Fruit fly (Drosophila melanogaster) whole organism, embryonic: ENCODE measurements around the gene CG9393.
A peak's percentile ranks its signal among the peaks of the same experiment; 100 is the strongest.

Experiments
- Antp ChIP-seq: fragments of 200-800 bp; sonication (Bioruptor generic); optimal IDR thresholded peaks from 3 replicates; lab custom pipeline; 2016; ENCODE audit warnings: missing biosample characterization, missing genetic modification characterization
- CG10654 ChIP-seq: fragments of 200-800 bp; sonication (Bioruptor generic); optimal IDR thresholded peaks from 2 replicates; lab custom pipeline; 2016; ENCODE audit warnings: missing biosample characterization, missing genetic modification characterization
- CG10979 ChIP-seq: fragments of 200-800 bp; sonication (Bioruptor generic); optimal IDR thresholded peaks from 2 replicates; lab custom pipeline; 2018; ENCODE audit warnings: missing biosample characterization, mild to moderate bottlenecking, missing genetic modification characterization, moderate library complexity
- CG11085 ChIP-seq: fragments of 200-800 bp; sonication (Bioruptor generic); IDR thresholded peaks from 2 replicates; pipeline ENCODE4 v1.3.6; 2022; ENCODE audit warnings: missing biosample characterization, missing genetic modification characterization
- CG12769 ChIP-seq: fragments of 200-800 bp; sonication (Bioruptor generic); optimal IDR thresholded peaks from 2 replicates; lab custom pipeline; 2019; ENCODE audit warnings: missing biosample characterization, mild to moderate bottlenecking, missing genetic modification characterization, moderate library complexity
- CG13123 ChIP-seq: fragments of 200-800 bp; sonication (Bioruptor generic); optimal IDR thresholded peaks from 2 replicates; lab custom pipeline; 2016; ENCODE audit warnings: missing biosample characterization, missing genetic modification characterization
- CG14710 ChIP-seq: fragments of 200-800 bp; sonication (Bioruptor generic); optimal IDR thresholded peaks from 3 replicates; lab custom pipeline; 2019; ENCODE audit warnings: missing biosample characterization, mild to moderate bottlenecking, missing genetic modification characterization, moderate library complexity
- CG16863 ChIP-seq: fragments of 200-800 bp; sonication (Bioruptor generic); optimal IDR thresholded peaks from 3 replicates; lab custom pipeline; 2016; ENCODE audit warnings: missing biosample characterization, missing genetic modification characterization
- CG17361 ChIP-seq: fragments of 200-800 bp; sonication (Bioruptor generic); IDR thresholded peaks from 3 replicates; pipeline ENCODE4 v1.3.6; 2022; ENCODE audit warnings: missing biosample characterization, missing genetic modification characterization
- CG17385 ChIP-seq: fragments of 200-800 bp; sonication (Bioruptor generic); optimal IDR thresholded peaks from 3 replicates; lab custom pipeline; 2018; ENCODE audit warnings: missing biosample characterization, mild to moderate bottlenecking, missing genetic modification characterization
- CG17802 ChIP-seq: fragments of 200-800 bp; sonication (Bioruptor generic); optimal IDR thresholded peaks from 2 replicates; lab custom pipeline; 2018; ENCODE audit warnings: missing biosample characterization, mild to moderate bottlenecking, missing genetic modification characterization, moderate library complexity
- CG17829 ChIP-seq: fragments of 200-800 bp; optimal IDR thresholded peaks from 2 replicates; lab custom pipeline; 2019; ENCODE audit warnings: missing biosample characterization, mild to moderate bottlenecking, missing genetic modification characterization, moderate library complexity
- CG18262 ChIP-seq: fragments of 200-800 bp; optimal IDR thresholded peaks from 3 replicates; lab custom pipeline; 2019; ENCODE audit warnings: missing biosample characterization, mild to moderate bottlenecking, missing genetic modification characterization, moderate library complexity
- CG1832 ChIP-seq: fragments of 200-800 bp; sonication (Bioruptor generic); optimal IDR thresholded peaks from 2 replicates; lab custom pipeline; 2017; ENCODE audit warnings: missing biosample characterization, mild to moderate bottlenecking, missing genetic modification characterization, inconsistent platforms
- CG30403 ChIP-seq: fragments of 200-800 bp; sonication (Bioruptor generic); optimal IDR thresholded peaks from 3 replicates; lab custom pipeline; 2016; ENCODE audit warnings: missing biosample characterization, missing genetic modification characterization
- CG33557 ChIP-seq: fragments of 200-800 bp; sonication (Bioruptor generic); optimal IDR thresholded peaks from 2 replicates; lab custom pipeline; 2019; ENCODE audit warnings: missing biosample characterization, mild to moderate bottlenecking, missing genetic modification characterization, moderate library complexity
- CG3407 ChIP-seq: fragments of 200-800 bp; sonication (Bioruptor generic); optimal IDR thresholded peaks from 2 replicates; lab custom pipeline; 2018; ENCODE audit warnings: missing biosample characterization, mild to moderate bottlenecking, missing genetic modification characterization
- CG4282 ChIP-seq: fragments of 200-800 bp; sonication (Bioruptor generic); optimal IDR thresholded peaks from 2 replicates; lab custom pipeline; 2016; ENCODE audit warnings: missing biosample characterization, missing genetic modification characterization
- CG6689 ChIP-seq: fragments of 200-800 bp; sonication (Bioruptor generic); IDR thresholded peaks from 2 replicates; pipeline ENCODE4 v1.3.6; 2022; ENCODE audit warnings: missing biosample characterization, missing genetic modification characterization
- CG7556 ChIP-seq: fragments of 200-800 bp; sonication (Bioruptor generic); optimal IDR thresholded peaks from 2 replicates; lab custom pipeline; 2017; ENCODE audit warnings: missing biosample characterization, mild to moderate bottlenecking, missing genetic modification characterization
- CG8944 ChIP-seq: fragments of 200-800 bp; sonication (Bioruptor generic); optimal IDR thresholded peaks from 3 replicates; lab custom pipeline; 2016; ENCODE audit warnings: missing biosample characterization, missing genetic modification characterization
- ERR ChIP-seq: fragments of 200-800 bp; sonication (Bioruptor generic); optimal IDR thresholded peaks from 2 replicates; lab custom pipeline; 2016; ENCODE audit warnings: missing biosample characterization, missing genetic modification characterization
- GATAe ChIP-seq: fragments of 200-800 bp; sonication (Bioruptor generic); conservative IDR thresholded peaks from 2 replicates; pipeline ENCODE4 v1.3.6; 2022; ENCODE audit warnings: missing biosample characterization, missing genetic modification characterization
- Gug ChIP-seq: fragments of 200-800 bp; sonication (Bioruptor generic); IDR thresholded peaks from 4 replicates; pipeline ENCODE4 v1.3.6; 2022; ENCODE audit warnings: missing biosample characterization, missing genetic modification characterization
- HHEX ChIP-seq: fragments of 200-800 bp; sonication (Bioruptor generic); optimal IDR thresholded peaks from 3 replicates; lab custom pipeline; 2017; ENCODE audit warnings: missing biosample characterization, mild to moderate bottlenecking, missing genetic modification characterization, missing genetic modification reagents
- HLH54F ChIP-seq: fragments of 200-800 bp; sonication (Bioruptor generic); optimal IDR thresholded peaks from 3 replicates; lab custom pipeline; 2016; ENCODE audit warnings: missing biosample characterization, missing genetic modification characterization
- Hr51 ChIP-seq, 2 experiments: fragments of 200-800 bp; sonication (Bioruptor generic); optimal IDR thresholded peaks; 2 replicates in 1 of 2; 3 replicates in 1 of 2; lab custom pipeline; 2016 to 2018; ENCODE audit warnings: missing biosample characterization in 2 of 2, missing genetic modification characterization in 2 of 2, mild to moderate bottlenecking in 1 of 2, moderate library complexity in 1 of 2
- Med ChIP-seq: fragments of 200-800 bp; sonication (Bioruptor generic); peaks from one replicate; lab custom pipeline; 2016; ENCODE audit warnings: missing biosample characterization, missing genetic modification characterization, mild to moderate bottlenecking, inconsistent platforms, moderate library complexity
- Mes4 ChIP-seq: fragments of 200-800 bp; sonication (Bioruptor generic); optimal IDR thresholded peaks from 2 replicates; lab custom pipeline; 2016; ENCODE audit warnings: missing biosample characterization, missing genetic modification characterization
- Oli ChIP-seq: fragments of 200-800 bp; sonication (Bioruptor generic); optimal IDR thresholded peaks from 2 replicates; lab custom pipeline; 2018; ENCODE audit warnings: missing biosample characterization, mild to moderate bottlenecking, missing genetic modification characterization, moderate library complexity
- Ptx1 ChIP-seq: fragments of 200-800 bp; sonication (Bioruptor generic); IDR thresholded peaks from 2 replicates; pipeline ENCODE4 v1.3.6; 2022; ENCODE audit warnings: missing biosample characterization, missing genetic modification characterization
- Spps ChIP-seq: fragments of 200-800 bp; sonication (Bioruptor generic); optimal IDR thresholded peaks from 2 replicates; lab custom pipeline; 2018; ENCODE audit warnings: missing biosample characterization, mild to moderate bottlenecking, missing genetic modification characterization
- Xbp1 ChIP-seq: fragments of 200-800 bp; sonication (Bioruptor generic); optimal IDR thresholded peaks from 3 replicates; lab custom pipeline; 2016; ENCODE audit warnings: missing biosample characterization, mild to moderate bottlenecking, missing genetic modification characterization
- az2 ChIP-seq: fragments of 200-800 bp; sonication (Bioruptor generic); optimal IDR thresholded peaks from 3 replicates; lab custom pipeline; 2016; ENCODE audit warnings: missing biosample characterization, missing genetic modification characterization
- chn ChIP-seq: fragments of 200-800 bp; sonication (Bioruptor generic); optimal IDR thresholded peaks from 2 replicates; lab custom pipeline; 2016; ENCODE audit warnings: missing biosample characterization, missing genetic modification characterization
- ci ChIP-seq: fragments of 200-800 bp; sonication (Bioruptor generic); IDR thresholded peaks from 3 replicates; pipeline ENCODE4 v1.3.6; 2022; ENCODE audit warnings: missing biosample characterization, missing genetic modification characterization
- disco-r ChIP-seq: fragments of 200-800 bp; sonication (Bioruptor generic); optimal IDR thresholded peaks from 2 replicates; lab custom pipeline; 2016; ENCODE audit warnings: missing biosample characterization, missing genetic modification characterization
- dmrt99B ChIP-seq: fragments of 200-800 bp; sonication (Bioruptor generic); optimal IDR thresholded peaks from 2 replicates; lab custom pipeline; 2018; ENCODE audit warnings: missing biosample characterization, mild to moderate bottlenecking, missing genetic modification characterization, moderate library complexity
- dpn ChIP-seq, 2 experiments: fragments of 200-800 bp; sonication (Bioruptor generic); optimal IDR thresholded peaks; 3 replicates each; lab custom pipeline; 2016; ENCODE audit warnings: missing biosample characterization in 2 of 2, missing genetic modification characterization in 2 of 2
- fru ChIP-seq: fragments of >200 bp; optimal IDR thresholded peaks from 2 replicates; lab custom pipeline; 2017
- gcm ChIP-seq: fragments of 200-800 bp; sonication (Bioruptor generic); optimal IDR thresholded peaks from 2 replicates; lab custom pipeline; 2019; ENCODE audit warnings: missing biosample characterization, mild to moderate bottlenecking, missing genetic modification characterization, moderate library complexity
- gem ChIP-seq: fragments of 200-800 bp; sonication (Bioruptor generic); optimal IDR thresholded peaks from 2 replicates; lab custom pipeline; 2019; ENCODE audit warnings: missing biosample characterization, mild to moderate bottlenecking, missing genetic modification characterization, moderate library complexity
- gt ChIP-seq: fragments of 200-800 bp; sonication (Bioruptor generic); IDR thresholded peaks from 2 replicates; pipeline ENCODE4 v1.3.6; 2022; ENCODE audit warnings: missing biosample characterization, missing genetic modification characterization
- lab ChIP-seq: fragments of 200-800 bp; sonication (Bioruptor generic); optimal IDR thresholded peaks from 3 replicates; lab custom pipeline; 2017; ENCODE audit warnings: missing biosample characterization, missing genetic modification characterization, mild to moderate bottlenecking, moderate library complexity, missing genetic modification reagents
- luna ChIP-seq: fragments of 200-800 bp; sonication (Bioruptor generic); optimal IDR thresholded peaks from 2 replicates; lab custom pipeline; 2016; ENCODE audit warnings: missing biosample characterization, missing genetic modification characterization
- pros ChIP-seq: fragments of 200-800 bp; sonication (Bioruptor generic); optimal IDR thresholded peaks from 3 replicates; lab custom pipeline; 2019; ENCODE audit warnings: missing biosample characterization, mild to moderate bottlenecking, missing genetic modification characterization, moderate library complexity
- ranshi ChIP-seq: fragments of 200-800 bp; sonication (Bioruptor generic); IDR thresholded peaks from 2 replicates; pipeline ENCODE4 v1.3.6; 2022; ENCODE audit warnings: missing biosample characterization, missing genetic modification characterization
- salm ChIP-seq: fragments of 200-800 bp; sonication (Bioruptor generic); optimal IDR thresholded peaks from 2 replicates; lab custom pipeline; 2018; ENCODE audit warnings: missing biosample characterization, mild to moderate bottlenecking, missing genetic modification characterization
- sim ChIP-seq: fragments of 200-800 bp; sonication (Bioruptor generic); IDR thresholded peaks from 2 replicates; pipeline ENCODE4 v1.3.6; 2022; ENCODE audit warnings: missing biosample characterization, missing genetic modification characterization
- tio ChIP-seq: fragments of 200-800 bp; sonication (Bioruptor generic); optimal IDR thresholded peaks from 2 replicates; lab custom pipeline; 2017; ENCODE audit warnings: missing biosample characterization, missing genetic modification characterization, inconsistent platforms
- wdn ChIP-seq: fragments of 200-800 bp; sonication (Bioruptor generic); IDR thresholded peaks from 2 replicates; pipeline ENCODE4 v1.3.6; 2022; ENCODE audit warnings: missing biosample characterization, missing genetic modification characterization

Gene CG9393

dm6 chr3R:9598099-9598498 is 34.6 kb upstream of the CG9393 start (continued):
- no peak for TF ChIP-seq GATAe
- no peak for TF ChIP-seq disco-r (GFP tag; lab: Kevin White, UChicago)
- TF ChIP-seq CG30403 (GFP tag; lab: Kevin White, UChicago) = peak; percentile 44
- TF ChIP-seq dmrt99B = peak; percentile 71
- no peak for TF ChIP-seq pros (GFP tag; lab: Kevin White, UChicago)
- peak; percentile 24; the same call in 1 of the 2 replicates for TF ChIP-seq CG6689 (GFP tag; lab: Robert Waterston, UW)
- TF ChIP-seq gt (GFP tag; lab: Robert Waterston, UW) = no peak
- TF ChIP-seq CG17802 (tag; lab: Kevin White, UChicago) = peak; percentile 26
- TF ChIP-seq gem (tag; lab: Kevin White, UChicago) = peak; percentile 78
- no peak for TF ChIP-seq fru (lab: Kevin White, UChicago)
- TF ChIP-seq CG1832 (GFP tag; lab: Kevin White, UChicago) = no peak
- 0 out of 2 replicates have a peak, but pooled peaks have one; percentile 40 for TF ChIP-seq sim
- peak; percentile 75; the same call in 2 of the 3 replicates for TF ChIP-seq ci (GFP tag; lab: Robert Waterston, UW)
- peak in 1 of 2 experiments; percentile 20 for TF ChIP-seq dpn (GFP tag; optimal IDR thresholded peaks at IDR 0.05; lab: Kevin White, UChicago)
- peak; percentile 51 for TF ChIP-seq CG33557 (GFP tag; lab: Kevin White, UChicago)
- peak; percentile 62 for TF ChIP-seq Spps (tag; lab: Kevin White, UChicago)
- TF ChIP-seq az2 (GFP tag; lab: Kevin White, UChicago) = peak; percentile 59
- TF ChIP-seq CG17829 (tag; lab: Kevin White, UChicago) = peak; percentile 68
- TF ChIP-seq CG8944 (GFP tag; lab: Kevin White, UChicago) = peak; percentile 51
- TF ChIP-seq HHEX (GFP tag; lab: Kevin White, UChicago) = peak; percentile 5
- TF ChIP-seq Ptx1 (GFP tag; lab: Robert Waterston, UW) = peak; percentile 54
- 0 out of 2 replicates have a peak, but pooled peaks have one; percentile 11 for TF ChIP-seq ranshi (GFP tag; lab: Robert Waterston, UW)
- no peak for TF ChIP-seq CG13123 (GFP tag; lab: Kevin White, UChicago)
- 0 out of 3 replicates have a peak, but pooled peaks have one; percentile 43 for TF ChIP-seq CG17361 (GFP tag; lab: Robert Waterston, UW)
- TF ChIP-seq CG18262 = peak; percentile 64
- peak; percentile 58 for TF ChIP-seq Antp (GFP tag; lab: Kevin White, UChicago)
- TF ChIP-seq lab (GFP tag; lab: Kevin White, UChicago) = peak; percentile 37
- no peak for TF ChIP-seq CG11085 (GFP tag; lab: Robert Waterston, UW)
- no peak for TF ChIP-seq CG4282 (GFP tag; lab: Kevin White, UChicago)
- peak; percentile 51 for TF ChIP-seq CG12769 (tag; lab: Kevin White, UChicago)
- peak; percentile 21 for TF ChIP-seq CG10654 (GFP tag; lab: Kevin White, UChicago)
- no peak for TF ChIP-seq luna (GFP tag; lab: Kevin White, UChicago)
- TF ChIP-seq CG10979 (tag; lab: Kevin White, UChicago) = peak; percentile 82
- TF ChIP-seq gcm (GFP tag; lab: Kevin White, UChicago) = peak; percentile 45
- peak; percentile 28 for TF ChIP-seq CG7556
- peak; percentile 64 for TF ChIP-seq Xbp1 (GFP tag; lab: Kevin White, UChicago)
- TF ChIP-seq ERR (GFP tag; lab: Kevin White, UChicago) = no peak
- peak; percentile 43 for TF ChIP-seq salm (tag; lab: Kevin White, UChicago)
- peak; percentile 51 for TF ChIP-seq CG17385
- TF ChIP-seq Mes4 (GFP tag; lab: Kevin White, UChicago) = peak; percentile 36
- peak; percentile 71 for TF ChIP-seq CG14710
- peak; percentile 74 for TF ChIP-seq Oli (tag; lab: Kevin White, UChicago)
- peak; percentile 39 for TF ChIP-seq chn (GFP tag; lab: Kevin White, UChicago)
- peak; percentile 54 for TF ChIP-seq CG3407 (GFP tag; lab: Kevin White, UChicago)
- TF ChIP-seq Hr51 (GFP tag; optimal IDR thresholded peaks at IDR 0.05; lab: Kevin White, UChicago) = peak; percentile 14 to 59
- peak; percentile 29 for TF ChIP-seq tio (GFP tag; lab: Kevin White, UChicago)
- TF ChIP-seq HLH54F (GFP tag; lab: Kevin White, UChicago) = no peak
- no peak for TF ChIP-seq wdn (GFP tag; lab: Robert Waterston, UW)
- TF ChIP-seq Med = peak; percentile 58
- TF ChIP-seq Gug (GFP tag; lab: Robert Waterston, UW) = 0 out of 4 replicates have a peak, but pooled peaks have one; percentile 31
- TF ChIP-seq CG16863 (GFP tag; lab: Kevin White, UChicago) = peak; percentile 59
